Fruit fly (Drosophila melanogaster): ENCODE results near the gene SkpE.

Gene SkpE

dm6 chrX:19806137-19806536 is 17.7 kb downstream of the SkpE start:
- TF ChIP-seq spab (GFP tag; optimal IDR thresholded peaks at IDR 0.05) (no peak), CG10669 (GFP tag; optimal IDR thresholded peaks at IDR 0.05) (no peak), CG1621 (tag; optimal IDR thresholded peaks at IDR 0.05) (no peak), pdm3 (GFP tag; optimal IDR thresholded peaks at IDR 0.05) (no peak), Sox14 (GFP tag; optimal IDR thresholded peaks at IDR 0.05) (no peak), CG11294 (GFP tag; IDR thresholded peaks at IDR 0.05) (no peak), Lpt (GFP tag; optimal IDR thresholded peaks at IDR 0.05) (no peak), Blimp-1 (GFP tag; optimal IDR thresholded peaks at IDR 0.05) (no peak), esn (GFP tag; optimal IDR thresholded peaks at IDR 0.05) (no peak), Sox15 (GFP tag; optimal IDR thresholded peaks at IDR 0.05) (no peak), fd85E (GFP tag; optimal IDR thresholded peaks at IDR 0.05) (no peak), CG6276 (GFP tag; optimal IDR thresholded peaks at IDR 0.05) (no peak), cyc (GFP tag; optimal IDR thresholded peaks at IDR 0.05) (no peak)

- no peak for TF ChIP-seq Smox (GFP tag; optimal IDR thresholded peaks at IDR 0.05)
- no peak for TF ChIP-seq CG15336 (GFP tag; IDR thresholded peaks at IDR 0.05)
- TF ChIP-seq Lpt (GFP tag; optimal IDR thresholded peaks at IDR 0.05), result no peak
- TF ChIP-seq Blimp-1 (GFP tag; optimal IDR thresholded peaks at IDR 0.05), result no peak
- no peak for TF ChIP-seq vri (GFP tag; optimal IDR thresholded peaks at IDR 0.05)
- no peak for TF ChIP-seq CG1621 (tag; optimal IDR thresholded peaks at IDR 0.05)
- TF ChIP-seq cyc (GFP tag; optimal IDR thresholded peaks at IDR 0.05), result no peak
- no peak for TF ChIP-seq dsx (GFP tag; optimal IDR thresholded peaks at IDR 0.05; ENCODE audit: poor library complexity, severe bottlenecking)
- no peak for TF ChIP-seq CG3032 (tag; optimal IDR thresholded peaks at IDR 0.05)
- no peak for TF ChIP-seq Gug (GFP tag; IDR thresholded peaks at IDR 0.05)
- no peak for TF ChIP-seq CG6276 (GFP tag; optimal IDR thresholded peaks at IDR 0.05)
- no peak for TF ChIP-seq fkh (GFP tag; optimal IDR thresholded peaks at IDR 0.05)
- no peak for TF ChIP-seq Eip75B (GFP tag; optimal IDR thresholded peaks at IDR 0.05)
- no peak for TF ChIP-seq fd85E (GFP tag; optimal IDR thresholded peaks at IDR 0.05)
- no peak for TF ChIP-seq fd59A (GFP tag; optimal IDR thresholded peaks at IDR 0.05)
- no peak for TF ChIP-seq salr (GFP tag; optimal IDR thresholded peaks at IDR 0.05)
Measured at dm6 chrX:19795808-19796207, 28.1 kb downstream of the SkpE start.

dm6 chrX:19792572-19792971 is 31.3 kb downstream of the SkpE start:
- TF ChIP-seq Ets96B (tag; optimal IDR thresholded peaks at IDR 0.05) (no peak), Sox14 (GFP tag; optimal IDR thresholded peaks at IDR 0.05) (no peak), Lpt (GFP tag; optimal IDR thresholded peaks at IDR 0.05) (no peak), CG32006 (GFP tag; optimal IDR thresholded peaks at IDR 0.05) (no peak), CG6792 (GFP tag; optimal IDR thresholded peaks at IDR 0.05) (no peak), fd85E (GFP tag; optimal IDR thresholded peaks at IDR 0.05) (no peak), CG10631 (GFP tag; optimal IDR thresholded peaks at IDR 0.05) (no peak), acj6 (GFP tag; optimal IDR thresholded peaks at IDR 0.05) (no peak), cyc (GFP tag; optimal IDR thresholded peaks at IDR 0.05) (no peak), CG9139 (GFP tag; optimal IDR thresholded peaks at IDR 0.05) (no peak), Gug (GFP tag; IDR thresholded peaks at IDR 0.05) (no peak), CG15336 (GFP tag; IDR thresholded peaks at IDR 0.05) (no peak)

- TF ChIP-seq fkh (GFP tag; optimal IDR thresholded peaks at IDR 0.05) (no peak), net (GFP tag; optimal IDR thresholded peaks at IDR 0.05) (no peak), cyc (GFP tag; optimal IDR thresholded peaks at IDR 0.05) (no peak), lz (GFP tag; optimal IDR thresholded peaks at IDR 0.05) (no peak), CG16779 (tag; optimal IDR thresholded peaks at IDR 0.05) (no peak), Eip93F (GFP tag; optimal IDR thresholded peaks at IDR 0.05) (no peak), ss (GFP tag; optimal IDR thresholded peaks at IDR 0.05) (no peak), CG6854 (GFP tag; optimal IDR thresholded peaks at IDR 0.05) (no peak), CG10631 (GFP tag; optimal IDR thresholded peaks at IDR 0.05) (no peak), CG6276 (GFP tag; optimal IDR thresholded peaks at IDR 0.05) (no peak), fd85E (GFP tag; optimal IDR thresholded peaks at IDR 0.05) (no peak)
Measured at dm6 chrX:19791832-19792231, 32.0 kb downstream of the SkpE start.

All from whole organism, prepupa.